Fruit fly (Drosophila melanogaster) whole organism, pupa: ENCODE measurements around the gene CG18662.

Experiments
- CG10348 ChIP-seq: fragments of 200-800 bp; sonication (Bioruptor generic); IDR thresholded peaks from 2 replicates; pipeline ENCODE4 v1.3.6; 2022; ENCODE audit warnings: missing biosample characterization, missing genetic modification characterization
- CG12605 ChIP-seq: fragments of 200-800 bp; sonication (Bioruptor generic); IDR thresholded peaks from 2 replicates; pipeline ENCODE4 v1.3.6; 2022; ENCODE audit warnings: missing biosample characterization, missing genetic modification characterization
- CG13204 ChIP-seq: fragments of 200-800 bp; sonication (Bioruptor generic); optimal IDR thresholded peaks from 2 replicates; lab custom pipeline; 2018; ENCODE audit warnings: missing biosample characterization, mild to moderate bottlenecking, missing genetic modification characterization, moderate library complexity
- CG14655 ChIP-seq: fragments of 200-800 bp; sonication (Bioruptor generic); optimal IDR thresholded peaks from 3 replicates; lab custom pipeline; 2017; ENCODE audit warnings: mild to moderate bottlenecking, missing biosample characterization, missing genetic modification reagents, missing genetic modification characterization
- CG15710 ChIP-seq: fragments of 200-800 bp; sonication (Bioruptor generic); optimal IDR thresholded peaks from 2 replicates; lab custom pipeline; 2018; ENCODE audit warnings: missing biosample characterization, mild to moderate bottlenecking, missing genetic modification characterization, moderate library complexity
- CG17806 ChIP-seq: fragments of 200-800 bp; sonication (Bioruptor generic); optimal IDR thresholded peaks from 2 replicates; lab custom pipeline; 2018; ENCODE audit warnings: missing biosample characterization, mild to moderate bottlenecking, missing genetic modification characterization, moderate library complexity
- CG32121 ChIP-seq: fragments of 200-800 bp; sonication (Bioruptor generic); IDR thresholded peaks from 2 replicates; pipeline ENCODE4 v1.3.6; 2022; ENCODE audit warnings: missing biosample characterization, missing genetic modification characterization
- CG34367 ChIP-seq: fragments of 200-800 bp; sonication (Bioruptor generic); optimal IDR thresholded peaks from 2 replicates; lab custom pipeline; 2018; ENCODE audit warnings: missing biosample characterization, mild to moderate bottlenecking, missing genetic modification characterization
- CG4496 ChIP-seq: fragments of 200-800 bp; sonication (Bioruptor generic); IDR thresholded peaks from 3 replicates; pipeline ENCODE4 v1.3.6; 2022; ENCODE audit warnings: missing biosample characterization, missing genetic modification characterization
- CG8159 ChIP-seq: fragments of 200-800 bp; sonication (Bioruptor generic); optimal IDR thresholded peaks from 3 replicates; lab custom pipeline; 2018; ENCODE audit warnings: missing biosample characterization, mild to moderate bottlenecking, missing genetic modification characterization, moderate library complexity
- CG8301 ChIP-seq: fragments of 200-800 bp; sonication (Bioruptor generic); optimal IDR thresholded peaks from 2 replicates; lab custom pipeline; 2018; ENCODE audit warnings: missing biosample characterization, mild to moderate bottlenecking, missing genetic modification characterization
- CG9948 ChIP-seq: fragments of 200-800 bp; sonication (Bioruptor generic); optimal IDR thresholded peaks from 2 replicates; lab custom pipeline; 2018; ENCODE audit warnings: missing biosample characterization, mild to moderate bottlenecking, missing genetic modification characterization, moderate library complexity
- D1 ChIP-seq: fragments of 200-800 bp; sonication (Bioruptor generic); optimal IDR thresholded peaks from 2 replicates; lab custom pipeline; 2018; ENCODE audit warnings: missing biosample characterization, mild to moderate bottlenecking, missing genetic modification characterization, moderate library complexity
- EcR ChIP-seq: fragments of 200-800 bp; sonication (Bioruptor generic); optimal IDR thresholded peaks from 3 replicates; lab custom pipeline; 2019; ENCODE audit warnings: missing biosample characterization, missing genetic modification characterization, mild to moderate bottlenecking, moderate library complexity, missing genetic modification reagents
- Ets98B ChIP-seq: fragments of 200-800 bp; sonication (Bioruptor generic); IDR thresholded peaks from 2 replicates; pipeline ENCODE4 v1.3.6; 2022; ENCODE audit warnings: missing biosample characterization, missing genetic modification characterization
- Pif1A ChIP-seq: fragments of 200-800 bp; sonication (Bioruptor generic); optimal IDR thresholded peaks from 3 replicates; lab custom pipeline; 2016; ENCODE audit warnings: missing biosample characterization, missing genetic modification characterization
- Pif1B ChIP-seq: fragments of 200-800 bp; sonication (Bioruptor generic); optimal IDR thresholded peaks from 3 replicates; lab custom pipeline; 2016; ENCODE audit warnings: missing biosample characterization, missing genetic modification characterization
- Snoo ChIP-seq: fragments of 200-800 bp; sonication (Bioruptor generic); optimal IDR thresholded peaks from 3 replicates; lab custom pipeline; 2017; ENCODE audit warnings: missing biosample characterization, mild to moderate bottlenecking, missing genetic modification characterization, inconsistent platforms
- fd96Ca ChIP-seq: fragments of 200-800 bp; sonication (Bioruptor generic); IDR thresholded peaks from 3 replicates; pipeline ENCODE4 v1.3.6; 2022; ENCODE audit warnings: missing biosample characterization, missing genetic modification characterization
- gl ChIP-seq: fragments of 200-800 bp; sonication (Bioruptor generic); optimal IDR thresholded peaks from 2 replicates; lab custom pipeline; 2018; ENCODE audit warnings: missing biosample characterization, mild to moderate bottlenecking, missing genetic modification characterization
- rn ChIP-seq: fragments of 200-800 bp; sonication (Bioruptor generic); IDR thresholded peaks from 2 replicates; pipeline ENCODE4 v1.3.6; 2022; ENCODE audit warnings: missing biosample characterization, missing genetic modification characterization

Gene CG18662

dm6 chr2L:8984614-8985318, 4.3 kb downstream of the CG18662 start, which contains the start of gene CG13101:
TSS of gene CG13101 (minus strand) at chr2L:8984872.
- TF ChIP-seq CG9948 (tag; lab: Kevin White, UChicago) (peak; percentile 93), rn (GFP tag; lab: Robert Waterston, UW) (peak; percentile 96), Ets98B (peak; percentile 96), CG4496 (GFP tag; lab: Robert Waterston, UW) (peak; percentile 96), CG12605 (peak; percentile 98), fd96Ca (GFP tag; lab: Robert Waterston, UW) (peak; percentile 89), D1 (tag; lab: Kevin White, UChicago) (peak; percentile 90), EcR (GFP tag; lab: Kevin White, UChicago) (no peak), CG17806 (tag; lab: Kevin White, UChicago) (peak; percentile 93), Pif1B (GFP tag; lab: Kevin White, UChicago) (peak; percentile 92), gl (tag; lab: Kevin White, UChicago) (peak; percentile 78), CG14655 (GFP tag; lab: Kevin White, UChicago) (peak; percentile 95), CG13204 (peak; percentile 63), CG8159 (tag; lab: Kevin White, UChicago) (peak; percentile 93), CG10348 (peak; percentile 84; the same call in 1 of the 2 replicates), CG15710 (tag; lab: Kevin White, UChicago) (peak; percentile 94), Pif1A (GFP tag; lab: Kevin White, UChicago) (peak; percentile 85), CG34367 (tag; lab: Kevin White, UChicago) (peak; percentile 92), CG32121 (peak; percentile 97), Snoo (tag; lab: Kevin White, UChicago) (peak; percentile 90), CG8301 (tag; lab: Kevin White, UChicago) (peak; percentile 95)

dm6 chr2L:8987251-8987937, 6.9 kb downstream of the CG18662 start:
- no peak for TF ChIP-seq CG10348
- TF ChIP-seq fd96Ca (GFP tag; lab: Robert Waterston, UW) = no peak
- no peak for TF ChIP-seq rn (GFP tag; lab: Robert Waterston, UW)
- TF ChIP-seq CG9948 (tag; lab: Kevin White, UChicago) = no peak
- no peak for TF ChIP-seq CG12605
- no peak for TF ChIP-seq CG32121
- TF ChIP-seq CG34367 (tag; lab: Kevin White, UChicago) = no peak
- TF ChIP-seq CG8159 (tag; lab: Kevin White, UChicago) = no peak
- no peak for TF ChIP-seq Pif1B (GFP tag; lab: Kevin White, UChicago)
- TF ChIP-seq EcR (GFP tag; lab: Kevin White, UChicago) = no peak
- TF ChIP-seq Ets98B = no peak
- TF ChIP-seq CG14655 (GFP tag; lab: Kevin White, UChicago) = no peak
- TF ChIP-seq CG13204 = no peak

DNA sequence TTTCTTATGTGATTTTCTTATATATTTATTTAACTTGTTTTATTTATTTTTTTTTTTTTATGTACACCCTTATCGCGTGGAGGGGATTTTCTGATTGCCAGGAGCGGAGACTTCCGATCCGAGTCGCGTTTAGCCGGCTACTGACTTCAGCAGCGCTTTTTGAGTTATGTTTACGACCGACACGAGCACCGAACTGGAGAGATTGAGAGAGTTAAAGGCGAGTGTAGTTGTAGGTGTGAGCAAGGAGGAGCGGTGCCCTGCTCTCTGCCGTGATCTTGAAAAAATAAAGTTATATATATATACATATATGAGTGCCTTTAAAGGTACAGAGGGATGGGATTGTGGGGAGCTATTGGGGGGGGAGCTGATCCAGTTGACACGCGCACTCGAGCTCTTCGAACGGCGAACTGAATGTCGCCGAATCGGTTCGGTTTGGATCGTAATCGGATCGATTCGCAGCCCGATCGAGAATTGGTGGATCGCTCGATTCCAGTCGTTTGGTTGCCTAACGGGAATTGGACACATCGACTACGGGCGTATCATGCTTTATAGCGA, 8.7 kb downstream of the CG18662 start, which contains the start of gene rost:
rost (minus strand) TSS at position 503 of the 555 bp plus-strand sequence.
- TF ChIP-seq CG12605 (no peak), CG34367 (tag; lab: Kevin White, UChicago) (peak; percentile 9), CG4496 (GFP tag; lab: Robert Waterston, UW) (peak; percentile 38; the same call in 1 of the 3 replicates), gl (tag; lab: Kevin White, UChicago) (no peak), CG13204 (peak; percentile 55), CG15710 (tag; lab: Kevin White, UChicago) (peak; percentile 26), Pif1A (GFP tag; lab: Kevin White, UChicago) (peak; percentile 7), D1 (tag; lab: Kevin White, UChicago) (no peak), Snoo (tag; lab: Kevin White, UChicago) (no peak), EcR (GFP tag; lab: Kevin White, UChicago) (peak; percentile 72), CG10348 (no peak), Pif1B (GFP tag; lab: Kevin White, UChicago) (peak; percentile 65), CG8159 (tag; lab: Kevin White, UChicago) (peak; percentile 34), CG14655 (GFP tag; lab: Kevin White, UChicago) (no peak), rn (GFP tag; lab: Robert Waterston, UW) (no peak)

- TF ChIP-seq Pif1B (GFP tag; lab: Kevin White, UChicago) (no peak), fd96Ca (GFP tag; lab: Robert Waterston, UW) (no peak), Ets98B (no peak), CG32121 (no peak), D1 (tag; lab: Kevin White, UChicago) (no peak), Pif1A (GFP tag; lab: Kevin White, UChicago) (no peak)
- TF ChIP-seq, all 21 proteins: peak for 0
Observed at dm6 chr2L:8991583-8991982, 11.1 kb downstream of the CG18662 start, which contains the start of gene CG9555. TSS of gene CG9555 (plus strand) at chr2L:8991735.
